Worm (Caenorhabditis elegans) whole organism, mixed stage, embryonic: ENCODE data around the gene mlc-2.

ENCODE experiments used
- flh-1 ChIP-seq: fragments of 200-800 bp; sonication (Bioruptor generic); optimal IDR thresholded peaks from 2 replicates; lab custom pipeline; 2018; ENCODE audit warnings: mild to moderate bottlenecking, missing genetic modification characterization, moderate library complexity, missing compliant biosample characterization
- lin-13 ChIP-seq: fragments of 150-350 bp; optimal IDR thresholded peaks from 2 replicates; lab custom pipeline; 2014; ENCODE audit warnings: missing biosample characterization, missing genetic modification characterization
- mab-5 ChIP-seq: fragments of 150-350 bp; optimal IDR thresholded peaks from 2 replicates; lab custom pipeline; 2014; ENCODE audit warnings: missing biosample characterization, missing genetic modification characterization
- mep-1 ChIP-seq: fragments of 150-350 bp; optimal IDR thresholded peaks from 2 replicates; lab custom pipeline; 2017; ENCODE audit warnings: missing biosample characterization, missing genetic modification reagents, missing genetic modification characterization, inconsistent platforms
- nhr-237 ChIP-seq: fragments of 150-350 bp; optimal IDR thresholded peaks from 2 replicates; lab custom pipeline; 2014; ENCODE audit warnings: missing biosample characterization, missing genetic modification characterization
- nhr-28 ChIP-seq: fragments of 150-350 bp; optimal IDR thresholded peaks from 2 replicates; lab custom pipeline; 2014; ENCODE audit warnings: missing biosample characterization, missing genetic modification characterization
- pha-4 ChIP-seq: fragments of 150-350 bp; optimal IDR thresholded peaks from 2 replicates; lab custom pipeline; 2018; ENCODE audit warnings: missing biosample characterization, missing genetic modification reagents, missing genetic modification characterization
- tbx-8 ChIP-seq: fragments of 200-800 bp; sonication (Bioruptor generic); optimal IDR thresholded peaks from 2 replicates; lab custom pipeline; 2018; ENCODE audit warnings: mild to moderate bottlenecking, missing genetic modification characterization, moderate library complexity, missing compliant biosample characterization
- unc-120 ChIP-seq: sonication (generic microtip); optimal IDR thresholded peaks from 2 replicates; lab custom pipeline; 2017; ENCODE audit warnings: missing genetic modification characterization, missing compliant biosample characterization; ENCODE audit not compliant: poor library complexity, severe bottlenecking

DNA sequence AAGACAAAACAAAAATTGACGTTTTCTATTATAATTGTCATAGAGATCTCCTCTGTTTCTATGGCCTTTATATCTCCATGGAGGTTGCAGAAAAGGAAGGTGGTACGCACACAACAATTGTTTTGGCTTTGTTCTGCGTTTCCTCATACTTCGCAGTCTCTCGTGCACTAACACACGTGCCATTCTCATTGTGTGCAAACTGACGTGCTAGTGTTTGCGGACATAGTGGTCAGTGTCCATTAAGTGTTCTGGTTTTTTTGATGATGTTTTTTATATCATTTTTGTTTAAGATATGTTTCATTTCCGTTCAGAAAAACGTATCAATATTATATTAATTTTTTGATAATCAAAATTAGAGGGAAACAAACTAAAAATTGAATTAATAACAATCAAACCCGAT, 5.0 kb downstream of the mlc-2 start, which contains the start of gene C36E6.2:
- TF ChIP-seq pha-4 (tag; lab: Kevin White, UChicago) (peak; percentile 66), nhr-28 (tag; lab: Kevin White, UChicago) (no peak), mep-1 (tag; lab: Kevin White, UChicago) (peak; percentile 69), tbx-8 (GFP tag; lab: Kevin White, UChicago) (no peak), mab-5 (tag; lab: Kevin White, UChicago) (no peak), unc-120 (tag; lab: Kevin White, UChicago) (peak; percentile 16), flh-1 (GFP tag; lab: Kevin White, UChicago) (no peak), lin-13 (peak; percentile 57), nhr-237 (tag; lab: Kevin White, UChicago) (no peak)
